Fruit fly (Drosophila melanogaster) whole organism, embryonic: ENCODE data around the gene CG11970.

Experiments used
- Bgb ChIP-seq: fragments of 200-800 bp; sonication (Bioruptor generic); IDR thresholded peaks from 2 replicates; pipeline ENCODE4 v1.3.6; 2022; ENCODE audit warnings: missing biosample characterization, missing genetic modification characterization; ENCODE audit not compliant: partially characterized antibody
- CG10979 ChIP-seq: fragments of 200-800 bp; sonication (Bioruptor generic); optimal IDR thresholded peaks from 2 replicates; lab custom pipeline; 2018; ENCODE audit warnings: missing biosample characterization, mild to moderate bottlenecking, missing genetic modification characterization, moderate library complexity
- CG12104 ChIP-seq: fragments of 200-800 bp; sonication (Bioruptor generic); optimal IDR thresholded peaks from 3 replicates; lab custom pipeline; 2016; ENCODE audit warnings: missing biosample characterization, missing genetic modification characterization
- CG12219 ChIP-seq: fragments of 200-800 bp; sonication (Bioruptor generic); optimal IDR thresholded peaks from 3 replicates; lab custom pipeline; 2018; ENCODE audit warnings: missing biosample characterization, mild to moderate bottlenecking, missing genetic modification characterization
- CG12236 ChIP-seq: fragments of 200-800 bp; sonication (Bioruptor generic); optimal IDR thresholded peaks from 2 replicates; lab custom pipeline; 2016; ENCODE audit warnings: missing biosample characterization, missing genetic modification characterization
- CG13424 ChIP-seq: fragments of 200-800 bp; sonication (Bioruptor generic); optimal IDR thresholded peaks from 2 replicates; lab custom pipeline; 2019; ENCODE audit warnings: missing biosample characterization, mild to moderate bottlenecking, missing genetic modification characterization, moderate library complexity
- CG14441 ChIP-seq: fragments of 200-800 bp; sonication (Bioruptor generic); IDR thresholded peaks from 2 replicates; pipeline ENCODE4 v1.3.6; 2022; ENCODE audit warnings: missing biosample characterization, missing genetic modification characterization
- CG1529 ChIP-seq: fragments of 200-800 bp; sonication (Bioruptor generic); optimal IDR thresholded peaks from 3 replicates; lab custom pipeline; 2018; ENCODE audit warnings: missing biosample characterization, missing genetic modification characterization
- CG17186 ChIP-seq: fragments of 200-800 bp; sonication (Bioruptor generic); optimal IDR thresholded peaks from 3 replicates; lab custom pipeline; 2017; ENCODE audit warnings: missing biosample characterization, missing genetic modification reagents, missing genetic modification characterization
- CG17328 ChIP-seq: fragments of 200-800 bp; sonication (Bioruptor generic); IDR thresholded peaks from 2 replicates; pipeline ENCODE4 v1.3.6; 2022; ENCODE audit warnings: missing biosample characterization, missing genetic modification characterization
- CG17361 ChIP-seq: fragments of 200-800 bp; sonication (Bioruptor generic); IDR thresholded peaks from 3 replicates; pipeline ENCODE4 v1.3.6; 2022; ENCODE audit warnings: missing biosample characterization, missing genetic modification characterization
- CG18011 ChIP-seq: fragments of 200-800 bp; sonication (Bioruptor generic); optimal IDR thresholded peaks from 2 replicates; lab custom pipeline; 2017; ENCODE audit warnings: missing biosample characterization, missing genetic modification characterization, mild to moderate bottlenecking, moderate library complexity, missing genotype
- CG3065 ChIP-seq: fragments of 200-800 bp; sonication (Bioruptor generic); optimal IDR thresholded peaks from 2 replicates; lab custom pipeline; 2016; ENCODE audit warnings: missing biosample characterization, missing genetic modification characterization
- CG3995 ChIP-seq: fragments of 200-800 bp; sonication (Bioruptor generic); optimal IDR thresholded peaks from 3 replicates; lab custom pipeline; 2016; ENCODE audit warnings: missing biosample characterization, missing genetic modification characterization
- CG4854 ChIP-seq: fragments of 200-800 bp; sonication (Bioruptor generic); optimal IDR thresholded peaks from 2 replicates; lab custom pipeline; 2016; ENCODE audit warnings: missing biosample characterization, missing genetic modification characterization, inconsistent platforms
- CG6765 ChIP-seq: fragments of 200-800 bp; sonication (Bioruptor generic); optimal IDR thresholded peaks from 3 replicates; lab custom pipeline; 2017; ENCODE audit warnings: missing biosample characterization, mild to moderate bottlenecking, missing genetic modification characterization
- CG7271 ChIP-seq: fragments of 200-800 bp; sonication (Bioruptor generic); optimal IDR thresholded peaks from 2 replicates; lab custom pipeline; 2018; ENCODE audit warnings: missing biosample characterization, mild to moderate bottlenecking, missing genetic modification characterization, moderate library complexity
- CG7987 ChIP-seq: fragments of 200-800 bp; sonication (Bioruptor generic); optimal IDR thresholded peaks from 2 replicates; lab custom pipeline; 2018; ENCODE audit warnings: missing biosample characterization, mild to moderate bottlenecking, missing genetic modification characterization, moderate library complexity
- CG9609 ChIP-seq: fragments of 200-800 bp; sonication (Bioruptor generic); optimal IDR thresholded peaks from 3 replicates; lab custom pipeline; 2016; ENCODE audit warnings: missing biosample characterization, missing genetic modification characterization
- CG9876 ChIP-seq: fragments of 200-800 bp; sonication (Bioruptor generic); optimal IDR thresholded peaks from 2 replicates; lab custom pipeline; 2016; ENCODE audit warnings: missing biosample characterization, missing genetic modification characterization
- Dek ChIP-seq: fragments of 200-800 bp; sonication (Bioruptor generic); optimal IDR thresholded peaks from 3 replicates; lab custom pipeline; 2019; ENCODE audit warnings: missing biosample characterization, mild to moderate bottlenecking, missing genetic modification characterization, moderate library complexity
- Dip2 ChIP-seq: fragments of 200-800 bp; sonication (Bioruptor generic); IDR thresholded peaks from 2 replicates; pipeline ENCODE4 v1.3.6; 2022; ENCODE audit warnings: missing biosample characterization, missing genetic modification characterization
- Doc3 ChIP-seq: fragments of 200-800 bp; sonication (Bioruptor generic); IDR thresholded peaks from 3 replicates; pipeline ENCODE4 v1.3.6; 2022; ENCODE audit warnings: missing biosample characterization, missing genetic modification characterization; ENCODE audit not compliant: partially characterized antibody
- Fer3 ChIP-seq: fragments of 200-800 bp; sonication (Bioruptor generic); optimal IDR thresholded peaks from 2 replicates; lab custom pipeline; 2018; ENCODE audit warnings: missing biosample characterization, mild to moderate bottlenecking, missing genetic modification characterization, moderate library complexity
- HLH3B ChIP-seq: fragments of 200-800 bp; sonication (Bioruptor generic); IDR thresholded peaks from 2 replicates; pipeline ENCODE4 v1.3.6; 2022; ENCODE audit warnings: missing biosample characterization, missing genetic modification characterization
- Hr3 ChIP-seq: fragments of 200-800 bp; sonication (Bioruptor generic); optimal IDR thresholded peaks from 3 replicates; lab custom pipeline; 2016; ENCODE audit warnings: missing biosample characterization, missing genetic modification characterization
- Hsf ChIP-seq: fragments of 200-800 bp; sonication (Bioruptor generic); optimal IDR thresholded peaks from 3 replicates; lab custom pipeline; 2016; ENCODE audit warnings: missing biosample characterization, missing genetic modification characterization
- Kr ChIP-seq: fragments of 200-800 bp; sonication (Bioruptor generic); optimal IDR thresholded peaks from 2 replicates; lab custom pipeline; 2017; ENCODE audit warnings: missing biosample characterization, mild to moderate bottlenecking, missing genetic modification characterization
- Lpt ChIP-seq: fragments of >200 bp; optimal IDR thresholded peaks from 2 replicates; lab custom pipeline; 2018; ENCODE audit warnings: missing biosample characterization, missing genetic modification characterization
- Med ChIP-seq: fragments of 200-800 bp; sonication (Bioruptor generic); peaks from one replicate; lab custom pipeline; 2016; ENCODE audit warnings: missing biosample characterization, missing genetic modification characterization, mild to moderate bottlenecking, inconsistent platforms, moderate library complexity
- Opbp ChIP-seq: fragments of 200-800 bp; sonication (Bioruptor generic); IDR thresholded peaks from 3 replicates; pipeline ENCODE4 v1.3.6; 2022; ENCODE audit warnings: missing biosample characterization, missing genetic modification characterization; ENCODE audit not compliant: partially characterized antibody
- PHDP ChIP-seq: fragments of 200-800 bp; sonication (Bioruptor generic); optimal IDR thresholded peaks from 3 replicates; lab custom pipeline; 2018; ENCODE audit warnings: missing biosample characterization, mild to moderate bottlenecking, missing genetic modification characterization, moderate library complexity
- Ravus ChIP-seq: fragments of 200-800 bp; sonication (Bioruptor generic); IDR thresholded peaks from 2 replicates; pipeline ENCODE4 v1.3.6; 2022; ENCODE audit warnings: missing biosample characterization, missing genetic modification characterization
- amos ChIP-seq: fragments of 200-800 bp; sonication (Bioruptor generic); IDR thresholded peaks from 2 replicates; pipeline ENCODE4 v1.3.6; 2022; ENCODE audit warnings: missing biosample characterization, missing genetic modification characterization; ENCODE audit not compliant: partially characterized antibody
- cad ChIP-seq: fragments of >200 bp; optimal IDR thresholded peaks from 2 replicates; lab custom pipeline; 2017; ENCODE audit warnings: missing biosample characterization, missing genetic modification characterization
- crol ChIP-seq: fragments of 200-800 bp; sonication (Bioruptor generic); IDR thresholded peaks from 2 replicates; pipeline ENCODE4 v1.3.6; 2022; ENCODE audit warnings: missing biosample characterization, missing genetic modification characterization
- dpn ChIP-seq, 2 experiments: fragments of 200-800 bp; sonication (Bioruptor generic); optimal IDR thresholded peaks; 3 replicates each; lab custom pipeline; 2016; ENCODE audit warnings: missing biosample characterization in 2 of 2, missing genetic modification characterization in 2 of 2
- eve ChIP-seq, 2 experiments: fragments of >200 bp; optimal IDR thresholded peaks; 2 replicates each; lab custom pipeline; 2017; ENCODE audit warnings: missing biosample characterization in 2 of 2, missing genetic modification characterization in 2 of 2
- fd96Cb ChIP-seq: fragments of 200-800 bp; sonication (Bioruptor generic); optimal IDR thresholded peaks from 2 replicates; lab custom pipeline; 2018; ENCODE audit warnings: missing biosample characterization, mild to moderate bottlenecking, missing genetic modification characterization, moderate library complexity
- ham ChIP-seq: fragments of 200-800 bp; sonication (Bioruptor generic); IDR thresholded peaks from 2 replicates; pipeline ENCODE4 v1.3.6; 2022; ENCODE audit warnings: missing biosample characterization, missing genetic modification characterization
- insv ChIP-seq, 2 experiments: fragments of 200-800 bp; sonication (Bioruptor generic); optimal IDR thresholded peaks; 3 replicates each; lab custom pipeline; 2016 to 2018; ENCODE audit warnings: missing biosample characterization in 2 of 2, missing genetic modification characterization in 2 of 2
- jumu ChIP-seq: fragments of 200-800 bp; sonication (Bioruptor generic); optimal IDR thresholded peaks from 3 replicates; lab custom pipeline; 2016; ENCODE audit warnings: missing biosample characterization, missing genetic modification characterization
- lov ChIP-seq, 2 experiments: fragments of 200-800 bp in 1 of 2; fragments of >200 bp in 1 of 2; sonication (Bioruptor generic) in 1 of 2; IDR thresholded peaks in 1 of 2; optimal IDR thresholded peaks in 1 of 2; 2 replicates in 1 of 2; 3 replicates in 1 of 2; pipeline versions ENCODE4 v1.3.6 to Lab custom; 2017 to 2022; ENCODE audit warnings: missing biosample characterization in 1 of 2, missing genetic modification characterization in 1 of 2
- mld ChIP-seq: fragments of 200-800 bp; sonication (Bioruptor generic); IDR thresholded peaks from 3 replicates; pipeline ENCODE4 v1.3.6; 2022; ENCODE audit warnings: missing biosample characterization, missing genetic modification characterization; ENCODE audit not compliant: partially characterized antibody
- nerfin-2 ChIP-seq: fragments of 200-800 bp; sonication (Bioruptor generic); IDR thresholded peaks from 2 replicates; pipeline ENCODE4 v1.3.6; 2022; ENCODE audit warnings: missing biosample characterization, missing genetic modification characterization; ENCODE audit not compliant: partially characterized antibody
- pita ChIP-seq: fragments of 200-800 bp; sonication (Bioruptor generic); optimal IDR thresholded peaks from 2 replicates; lab custom pipeline; 2017; ENCODE audit warnings: missing biosample characterization, mild to moderate bottlenecking, missing genetic modification characterization
- stc ChIP-seq: fragments of 200-800 bp; sonication (Bioruptor generic); IDR thresholded peaks from 2 replicates; pipeline ENCODE4 v1.3.6; 2022; ENCODE audit warnings: missing biosample characterization, missing genetic modification characterization
- stwl ChIP-seq: fragments of 200-800 bp; sonication (Bioruptor generic); optimal IDR thresholded peaks from 3 replicates; lab custom pipeline; 2018; ENCODE audit warnings: missing biosample characterization, mild to moderate bottlenecking, missing genetic modification characterization, moderate library complexity
- tgo ChIP-seq: fragments of 200-800 bp; sonication (Bioruptor generic); IDR thresholded peaks from 3 replicates; pipeline ENCODE4 v1.3.6; 2022; ENCODE audit warnings: missing biosample characterization, missing genetic modification characterization

CG11970 gene

dm6 chr3R:9013765-9014380 is 29.4 kb downstream of the CG11970 start (continued):
- TF ChIP-seq pita (no peak), Dip2 (GFP tag; lab: Robert Waterston, UW) (no peak), stc (GFP tag; lab: Robert Waterston, UW) (0 out of 2 replicates have a peak, but pooled peaks have one; percentile 38), CG12104 (peak; percentile 53), CG17186 (GFP tag; lab: Kevin White, UChicago) (peak; percentile 35), CG10979 (tag; lab: Kevin White, UChicago) (peak; percentile 19), ham (no peak), Ravus (GFP tag; lab: Robert Waterston, UW) (no peak), eve (GFP tag; optimal IDR thresholded peaks at IDR 0.05; lab: Kevin White, UChicago) (no peak), Dek (tag; lab: Kevin White, UChicago) (peak; percentile 52), Lpt (GFP tag; lab: Kevin White, UChicago) (no peak), Kr (GFP tag; lab: Kevin White, UChicago) (no peak), CG9609 (peak; percentile 72), CG3995 (peak; percentile 33), mld (GFP tag; lab: Robert Waterston, UW) (no peak), CG13424 (tag; lab: Kevin White, UChicago) (peak; percentile 52), Med (GFP tag; lab: Kevin White, UChicago) (peak; percentile 91), CG7987 (GFP tag; lab: Kevin White, UChicago) (peak; percentile 65), dpn (GFP tag; optimal IDR thresholded peaks at IDR 0.05; lab: Kevin White, UChicago) (peak; percentile 57 to 62), Opbp (GFP tag; lab: Robert Waterston, UW) (0 out of 3 replicates have a peak, but pooled peaks have one; percentile 45), CG12236 (peak; percentile 0), crol (peak; percentile 99), CG3065 (GFP tag; lab: Kevin White, UChicago) (no peak), CG17328 (GFP tag; lab: Robert Waterston, UW) (peak; percentile 46; the same call in 1 of the 2 replicates), CG17361 (GFP tag; lab: Robert Waterston, UW) (peak; percentile 26; the same call in 1 of the 3 replicates), fd96Cb (tag; lab: Kevin White, UChicago) (no peak), amos (no peak), Bgb (no peak), CG7271 (no peak), CG9876 (peak; percentile 56), CG14441 (no peak), stwl (tag; lab: Kevin White, UChicago) (peak; percentile 50), CG1529 (GFP tag; lab: Kevin White, UChicago) (no peak), cad (GFP tag; lab: Kevin White, UChicago) (no peak), CG18011 (GFP tag; lab: Kevin White, UChicago) (peak; percentile 21), CG6765 (peak; percentile 9), insv (GFP tag; optimal IDR thresholded peaks at IDR 0.05; lab: Kevin White, UChicago) (peak in 1 of 2 experiments; percentile 15), lov (optimal IDR thresholded peaks at IDR 0.05; lab: Kevin White, UChicago) (no peak), lov (GFP tag; IDR thresholded peaks at IDR 0.05; lab: Robert Waterston, UW) (no peak), Fer3 (tag; lab: Kevin White, UChicago) (no peak), Hr3 (GFP tag; lab: Kevin White, UChicago) (peak; percentile 16), nerfin-2 (GFP tag; lab: Robert Waterston, UW) (peak; percentile 14; the same call in 1 of the 2 replicates), tgo (GFP tag; lab: Robert Waterston, UW) (peak; percentile 45; the same call in 2 of the 3 replicates), CG4854 (GFP tag; lab: Kevin White, UChicago) (peak; percentile 17), CG12219 (GFP tag; lab: Kevin White, UChicago) (no peak), HLH3B (GFP tag; lab: Robert Waterston, UW) (no peak), jumu (GFP tag; lab: Kevin White, UChicago) (peak; percentile 49), Doc3 (GFP tag; lab: Robert Waterston, UW) (no peak), Hsf (GFP tag; lab: Kevin White, UChicago) (peak; percentile 52), PHDP (tag; lab: Kevin White, UChicago) (peak; percentile 8)
